Worm (Caenorhabditis elegans) whole organism, L3 larva: ENCODE measurements around the gene Y116A8B.4.

ENCODE experiments used
- ZK546.5 ChIP-seq: sonication (generic microtip); optimal IDR thresholded peaks from 2 replicates; lab custom pipeline; 2017; ENCODE audit warnings: missing biosample characterization, missing genetic modification characterization
- aly-2 ChIP-seq: fragments of 150-350 bp; optimal IDR thresholded peaks from 2 replicates; lab custom pipeline; 2014; ENCODE audit warnings: missing biosample characterization, missing genetic modification characterization
- ama-1 ChIP-seq: fragments of 150-350 bp; optimal IDR thresholded peaks from 2 replicates; lab custom pipeline; 2018
- ceh-16 ChIP-seq: sonication (generic microtip); optimal IDR thresholded peaks from 2 replicates; lab custom pipeline; 2017; ENCODE audit warnings: missing biosample characterization, missing genetic modification characterization
- ceh-28 ChIP-seq: fragments of 150-350 bp; optimal IDR thresholded peaks from 2 replicates; lab custom pipeline; 2014; ENCODE audit warnings: missing biosample characterization, missing genetic modification reagents, missing genetic modification characterization
- ceh-82 ChIP-seq: fragments of 150-350 bp; optimal IDR thresholded peaks from 2 replicates; lab custom pipeline; 2014; ENCODE audit warnings: missing biosample characterization, missing genetic modification characterization
- daf-12 ChIP-seq: fragments of 150-350 bp; optimal IDR thresholded peaks from 2 replicates; lab custom pipeline; 2014; ENCODE audit warnings: missing biosample characterization, missing genetic modification reagents, missing genetic modification characterization
- egl-27 ChIP-seq: sonication (generic microtip); optimal IDR thresholded peaks from 4 replicates; lab custom pipeline; 2017; ENCODE audit warnings: missing biosample characterization, missing genetic modification reagents, missing genetic modification characterization
- elt-1 ChIP-seq: fragments of 150-350 bp; optimal IDR thresholded peaks from 2 replicates; lab custom pipeline; 2014; ENCODE audit warnings: missing biosample characterization, missing genetic modification characterization
- elt-2 ChIP-seq: sonication (generic microtip); optimal IDR thresholded peaks from 2 replicates; lab custom pipeline; 2016; ENCODE audit warnings: missing genetic modification reagents, mild to moderate bottlenecking, missing genetic modification characterization, missing compliant biosample characterization
- elt-3 ChIP-seq, 3 experiments: fragments of 150-350 bp in 1 of 3; sonication (generic microtip) in 2 of 3; optimal IDR thresholded peaks; 2 replicates in 2 of 3; 4 replicates in 1 of 3; lab custom pipeline; 2014 to 2017; ENCODE audit warnings: missing biosample characterization in 3 of 3, missing genetic modification characterization in 3 of 3
- fkh-2 ChIP-seq: fragments of 150-350 bp; optimal IDR thresholded peaks from 2 replicates; lab custom pipeline; 2014; ENCODE audit warnings: missing biosample characterization, missing genetic modification reagents, missing genetic modification characterization
- fos-1 ChIP-seq: fragments of 150-350 bp; optimal IDR thresholded peaks from 2 replicates; lab custom pipeline; 2014; ENCODE audit warnings: missing biosample characterization, missing genetic modification characterization
- hmg-11 ChIP-seq: sonication (generic microtip); optimal IDR thresholded peaks from 2 replicates; lab custom pipeline; 2016; ENCODE audit warnings: missing genetic modification characterization, missing compliant biosample characterization
- jun-1 ChIP-seq: fragments of 150-350 bp; optimal IDR thresholded peaks from 2 replicates; lab custom pipeline; 2014; ENCODE audit warnings: missing biosample characterization, missing genetic modification reagents, missing genetic modification characterization
- lin-39 ChIP-seq: fragments of 150-350 bp; optimal IDR thresholded peaks from 2 replicates; lab custom pipeline; 2018; ENCODE audit warnings: missing biosample characterization, missing genetic modification reagents, missing genetic modification characterization
- mdl-1 ChIP-seq: fragments of 150-350 bp; optimal IDR thresholded peaks from 2 replicates; lab custom pipeline; 2014; ENCODE audit warnings: missing biosample characterization, missing genetic modification characterization
- mml-1 ChIP-seq: fragments of 150-350 bp; sonication (generic microtip); optimal IDR thresholded peaks from 3 replicates; lab custom pipeline; 2014; ENCODE audit warnings: missing biosample characterization, missing genetic modification characterization
- nfya-1 ChIP-seq: sonication (generic microtip); optimal IDR thresholded peaks from 2 replicates; lab custom pipeline; 2017; ENCODE audit warnings: missing genetic modification characterization, mild to moderate bottlenecking, missing compliant biosample characterization, antibody characterized with exemption, moderate library complexity; ENCODE audit not compliant: insufficient read depth
- nhr-11 ChIP-seq: fragments of 150-350 bp; optimal IDR thresholded peaks from 2 replicates; lab custom pipeline; 2014; ENCODE audit warnings: missing biosample characterization, missing genetic modification characterization
- nhr-23 ChIP-seq: fragments of 150-350 bp; optimal IDR thresholded peaks from 2 replicates; lab custom pipeline; 2014; ENCODE audit warnings: missing biosample characterization, missing genetic modification reagents, missing genetic modification characterization
- nhr-237 ChIP-seq: fragments of 150-350 bp; optimal IDR thresholded peaks from 2 replicates; lab custom pipeline; 2014; ENCODE audit warnings: missing biosample characterization, missing genetic modification characterization
- nhr-28 ChIP-seq: fragments of 150-350 bp; optimal IDR thresholded peaks from 2 replicates; lab custom pipeline; 2014; ENCODE audit warnings: missing biosample characterization, missing genetic modification characterization
- nhr-43 ChIP-seq: sonication (generic microtip); optimal IDR thresholded peaks from 2 replicates; lab custom pipeline; 2016; ENCODE audit warnings: mild to moderate bottlenecking, missing genetic modification characterization, missing compliant biosample characterization; ENCODE audit not compliant: poor library complexity, severe bottlenecking
- nhr-76 ChIP-seq: fragments of 150-350 bp; sonication (generic microtip); optimal IDR thresholded peaks from 5 replicates; lab custom pipeline; 2014; ENCODE audit warnings: missing biosample characterization, missing genetic modification characterization
- nhr-77 ChIP-seq: fragments of 150-350 bp; optimal IDR thresholded peaks from 2 replicates; lab custom pipeline; 2014; ENCODE audit warnings: missing biosample characterization, missing genetic modification characterization
- pha-4 ChIP-seq: fragments of 150-350 bp; optimal IDR thresholded peaks from 2 replicates; lab custom pipeline; 2014; ENCODE audit warnings: missing biosample characterization, missing genetic modification reagents, missing genetic modification characterization
- pqm-1 ChIP-seq: fragments of 150-350 bp; optimal IDR thresholded peaks from 2 replicates; lab custom pipeline; 2017; ENCODE audit warnings: missing biosample characterization, missing genetic modification characterization, inconsistent platforms
- sea-2 ChIP-seq: fragments of 150-350 bp; sonication (generic microtip); optimal IDR thresholded peaks from 4 replicates; lab custom pipeline; 2014; ENCODE audit warnings: missing biosample characterization, missing genetic modification reagents, missing genetic modification characterization
- unc-62 ChIP-seq: fragments of 150-350 bp; sonication (generic microtip); optimal IDR thresholded peaks from 4 replicates; lab custom pipeline; 2014; ENCODE audit warnings: missing biosample characterization, missing genetic modification reagents, missing genetic modification characterization
- zag-1 ChIP-seq: fragments of 150-350 bp; optimal IDR thresholded peaks from 2 replicates; lab custom pipeline; 2014; ENCODE audit warnings: missing biosample characterization, missing genetic modification characterization
- ztf-4 ChIP-seq: fragments of 150-350 bp; optimal IDR thresholded peaks from 2 replicates; lab custom pipeline; 2014; ENCODE audit warnings: missing biosample characterization, missing genetic modification characterization

The Y116A8B.4 gene

DNA sequence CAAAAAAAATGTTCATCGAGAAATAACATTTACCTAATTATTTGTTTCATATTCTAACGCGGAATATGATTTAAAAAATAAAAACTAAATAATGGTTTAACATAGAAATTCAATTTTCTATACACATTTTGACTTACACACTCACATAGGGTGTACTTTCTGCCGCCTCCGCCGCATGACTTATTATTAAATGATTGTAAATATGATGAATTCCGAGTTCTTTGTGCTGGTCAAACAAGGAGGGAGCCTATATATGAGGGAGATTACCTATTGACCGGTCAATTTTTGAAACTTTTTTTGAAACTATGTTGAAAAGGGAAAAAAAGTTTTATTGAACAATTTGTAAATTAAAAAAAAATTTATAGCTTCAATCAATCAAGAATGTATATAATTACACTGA lies 15.7 kb upstream of the Y116A8B.4 start:
- peak; percentile 56 for TF ChIP-seq pha-4 (tag; lab: Kevin White, UChicago)
- TF ChIP-seq ceh-82 (tag; lab: Kevin White, UChicago): no peak
- TF ChIP-seq pqm-1 (tag; lab: Kevin White, UChicago): peak; percentile 34
- no peak for TF ChIP-seq egl-27 (tag; lab: Kevin White, UChicago)

DNA sequence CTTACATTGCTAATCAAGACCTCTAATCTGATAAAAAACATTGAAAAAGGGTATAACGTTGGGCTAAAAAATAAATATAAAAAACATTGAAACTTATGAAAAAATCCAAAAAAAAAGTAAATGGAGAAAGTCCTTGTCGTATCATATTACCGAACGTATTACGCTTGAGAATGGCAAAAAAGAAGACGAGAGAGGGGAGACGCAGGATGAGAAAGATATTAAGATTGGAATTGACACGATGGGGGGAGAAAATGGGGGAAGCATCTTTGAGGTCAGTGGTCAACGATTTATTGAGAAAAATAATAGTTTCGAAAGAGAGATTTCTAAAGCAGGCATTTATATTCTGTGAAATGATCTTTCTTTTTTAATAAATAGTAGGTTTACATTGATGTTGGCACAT lies 14.3 kb upstream of the Y116A8B.4 start:
- TF ChIP-seq ZK546.5 (tag; lab: Kevin White, UChicago) (no peak), nhr-76 (tag; lab: Kevin White, UChicago) (no peak), zag-1 (tag; lab: Kevin White, UChicago) (no peak), ceh-28 (tag; lab: Kevin White, UChicago) (no peak), nhr-23 (tag; lab: Kevin White, UChicago) (no peak), sea-2 (GFP tag; lab: Kevin White, UChicago) (no peak), elt-1 (no peak), mml-1 (no peak), fkh-2 (tag; lab: Kevin White, UChicago) (no peak), nhr-43 (no peak), ama-1 (lab: Kevin White, UChicago) (no peak), elt-2 (tag; lab: Kevin White, UChicago) (no peak), ztf-4 (no peak)

ce11 chrIV:17210754-17211153 lies 12.8 kb upstream of the Y116A8B.4 start:
- TF ChIP-seq hmg-11 (tag; lab: Kevin White, UChicago) (peak; percentile 39), sea-2 (GFP tag; lab: Kevin White, UChicago) (no peak)

DNA sequence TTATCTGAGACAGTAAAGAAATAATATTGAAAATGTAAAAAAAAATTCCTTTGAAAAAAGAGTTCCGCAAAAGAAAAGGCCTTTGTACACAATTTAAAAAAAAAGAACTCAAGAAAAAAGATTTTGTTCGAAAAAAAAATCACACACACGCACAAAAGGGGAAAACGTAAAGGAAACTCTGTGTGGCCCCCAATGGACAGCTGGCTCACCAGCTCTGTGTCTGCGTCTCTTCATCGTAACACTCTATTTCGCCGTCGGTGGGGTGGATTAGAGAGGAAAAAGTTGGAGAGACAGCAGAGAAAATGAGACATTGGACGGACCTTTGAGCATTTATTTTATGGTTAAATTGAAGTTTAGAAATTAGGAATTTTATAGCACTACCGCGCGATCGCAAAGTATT lies 8.5 kb upstream of the Y116A8B.4 start:
- TF ChIP-seq hmg-11 (tag; lab: Kevin White, UChicago) (peak; percentile 64), ama-1 (lab: Kevin White, UChicago) (no peak), nfya-1 (tag; lab: Kevin White, UChicago) (peak; percentile 50)

DNA sequence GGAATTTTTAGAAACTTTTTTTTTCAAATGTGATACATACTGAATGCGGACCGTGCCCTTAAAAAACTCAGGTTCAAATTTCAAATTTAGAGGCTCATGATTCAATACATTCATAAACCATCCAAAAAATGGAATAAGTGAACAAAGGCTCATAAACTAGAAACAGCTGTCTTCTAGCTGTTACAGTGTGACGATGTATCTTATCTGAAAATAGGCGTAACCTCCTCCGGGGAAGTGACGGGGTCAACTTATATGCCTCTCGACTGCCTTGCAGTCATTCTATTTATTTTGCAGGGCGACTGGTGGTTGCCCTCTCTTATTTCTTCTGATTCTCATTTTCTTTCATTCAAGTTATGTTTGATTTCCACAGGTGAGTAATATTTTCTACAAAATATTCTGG lies 7.5 kb upstream of the Y116A8B.4 start, which contains the start of gene Y116A8B.1:
Gene Y116A8B.1, plus strand, starts transcription at position 301 of the 400 bp plus-strand sequence.
- no peak for TF ChIP-seq mml-1
- no peak for TF ChIP-seq ceh-16
- no peak for TF ChIP-seq elt-3 (tag; optimal IDR thresholded peaks at IDR 0.05; lab: Kevin White, UChicago)
- TF ChIP-seq ceh-82 (tag; lab: Kevin White, UChicago): no peak
- TF ChIP-seq ztf-4: no peak
- no peak for TF ChIP-seq ZK546.5 (tag; lab: Kevin White, UChicago)
- no peak for TF ChIP-seq nhr-43
- no peak for TF ChIP-seq fos-1
- TF ChIP-seq elt-2 (tag; lab: Kevin White, UChicago): no peak

DNA sequence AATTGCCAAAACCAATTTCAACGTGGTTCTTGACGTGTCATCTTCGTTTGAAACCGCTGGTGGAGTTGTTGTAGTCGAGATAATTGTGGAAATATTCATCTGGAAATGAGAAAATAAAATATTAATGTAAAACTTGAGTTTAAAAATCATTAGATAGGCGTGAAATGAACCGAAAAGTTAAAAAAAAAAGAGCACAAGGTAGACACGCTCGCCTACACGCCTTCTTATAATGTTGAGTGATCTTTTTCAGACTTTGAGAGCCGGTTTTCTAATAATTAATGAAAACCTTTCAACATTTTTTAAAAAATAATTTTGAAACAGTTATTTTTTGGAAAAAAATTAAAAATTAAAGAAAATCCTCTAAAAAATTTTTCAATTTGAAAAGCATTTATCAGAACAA lies 7.4 kb downstream of the Y116A8B.4 start, which contains the start of gene npr-32:
Gene npr-32, minus strand, starts transcription at position 101 of the 400 bp plus-strand sequence.
- TF ChIP-seq elt-1 (no peak), zag-1 (tag; lab: Kevin White, UChicago) (no peak), nhr-77 (no peak), nhr-11 (no peak), aly-2 (tag; lab: Kevin White, UChicago) (no peak), jun-1 (no peak), ZK546.5 (tag; lab: Kevin White, UChicago) (no peak), nhr-28 (tag; lab: Kevin White, UChicago) (no peak), nhr-237 (tag; lab: Kevin White, UChicago) (no peak), ztf-4 (no peak), ceh-82 (tag; lab: Kevin White, UChicago) (no peak), lin-39 (tag; lab: Kevin White, UChicago) (no peak), ceh-28 (tag; lab: Kevin White, UChicago) (no peak), daf-12 (no peak), nhr-76 (tag; lab: Kevin White, UChicago) (no peak), pqm-1 (tag; lab: Kevin White, UChicago) (no peak), sea-2 (GFP tag; lab: Kevin White, UChicago) (no peak), mdl-1 (no peak), elt-3 (tag; optimal IDR thresholded peaks at IDR 0.05; lab: Kevin White, UChicago) (no peak), unc-62 (GFP tag; lab: Kevin White, UChicago) (no peak)
- TF ChIP-seq, all 47 proteins: peak for 0
